Fruit fly (Drosophila melanogaster) whole organism, embryonic: ENCODE measurements around the gene CG1774.

Source experiments
- Atf-2 ChIP-seq: fragments of 200-800 bp; sonication (Bioruptor generic); optimal IDR thresholded peaks from 2 replicates; lab custom pipeline; 2016; ENCODE audit warnings: missing biosample characterization, missing genetic modification characterization
- CG10147 ChIP-seq: fragments of 200-800 bp; sonication (Bioruptor generic); optimal IDR thresholded peaks from 2 replicates; lab custom pipeline; 2019; ENCODE audit warnings: missing biosample characterization, mild to moderate bottlenecking, missing genetic modification characterization, moderate library complexity
- CG10274 ChIP-seq: fragments of 200-800 bp; sonication (Bioruptor generic); optimal IDR thresholded peaks from 3 replicates; lab custom pipeline; 2017; ENCODE audit warnings: missing biosample characterization, mild to moderate bottlenecking, missing genetic modification characterization
- CG10654 ChIP-seq: fragments of 200-800 bp; sonication (Bioruptor generic); optimal IDR thresholded peaks from 2 replicates; lab custom pipeline; 2016; ENCODE audit warnings: missing biosample characterization, missing genetic modification characterization
- CG11456 ChIP-seq: fragments of 200-800 bp; sonication (Bioruptor generic); IDR thresholded peaks from 3 replicates; pipeline ENCODE4 v1.3.6; 2022; ENCODE audit warnings: missing biosample characterization, missing genetic modification characterization
- CG13296 ChIP-seq: fragments of 200-800 bp; sonication (Bioruptor generic); optimal IDR thresholded peaks from 3 replicates; lab custom pipeline; 2018; ENCODE audit warnings: missing biosample characterization, mild to moderate bottlenecking, missing genetic modification characterization
- CG14014 ChIP-seq: fragments of 200-800 bp; sonication (Bioruptor generic); IDR thresholded peaks from 2 replicates; pipeline ENCODE4 v1.3.6; 2022; ENCODE audit warnings: missing biosample characterization, missing genetic modification characterization
- CG15011 ChIP-seq: fragments of 200-800 bp; sonication (Bioruptor generic); optimal IDR thresholded peaks from 3 replicates; lab custom pipeline; 2018; ENCODE audit warnings: missing biosample characterization, mild to moderate bottlenecking, missing genetic modification characterization
- CG1529 ChIP-seq: fragments of 200-800 bp; sonication (Bioruptor generic); optimal IDR thresholded peaks from 3 replicates; lab custom pipeline; 2018; ENCODE audit warnings: missing biosample characterization, missing genetic modification characterization
- CG16863 ChIP-seq: fragments of 200-800 bp; sonication (Bioruptor generic); optimal IDR thresholded peaks from 3 replicates; lab custom pipeline; 2016; ENCODE audit warnings: missing biosample characterization, missing genetic modification characterization
- CG18011 ChIP-seq: fragments of 200-800 bp; sonication (Bioruptor generic); optimal IDR thresholded peaks from 2 replicates; lab custom pipeline; 2017; ENCODE audit warnings: missing biosample characterization, missing genetic modification characterization, mild to moderate bottlenecking, moderate library complexity, missing genotype
- CG18764 ChIP-seq: fragments of 200-800 bp; sonication (Bioruptor generic); optimal IDR thresholded peaks from 3 replicates; lab custom pipeline; 2016; ENCODE audit warnings: missing biosample characterization, missing genetic modification characterization
- CG2116 ChIP-seq: fragments of 200-800 bp; sonication (Bioruptor generic); optimal IDR thresholded peaks from 3 replicates; lab custom pipeline; 2018; ENCODE audit warnings: missing biosample characterization, mild to moderate bottlenecking, missing genetic modification characterization
- CG2120 ChIP-seq: fragments of 200-800 bp; sonication (Bioruptor generic); optimal IDR thresholded peaks from 3 replicates; lab custom pipeline; 2016; ENCODE audit warnings: missing biosample characterization, missing genetic modification characterization
- CG2202 ChIP-seq: fragments of 200-800 bp; sonication (Bioruptor generic); optimal IDR thresholded peaks from 2 replicates; lab custom pipeline; 2018; ENCODE audit warnings: missing biosample characterization, mild to moderate bottlenecking, missing genetic modification characterization
- CG30020 ChIP-seq: fragments of 200-800 bp; optimal IDR thresholded peaks from 2 replicates; lab custom pipeline; 2019; ENCODE audit warnings: missing biosample characterization, mild to moderate bottlenecking, missing genetic modification characterization, moderate library complexity
- CG3065 ChIP-seq: fragments of 200-800 bp; sonication (Bioruptor generic); optimal IDR thresholded peaks from 2 replicates; lab custom pipeline; 2016; ENCODE audit warnings: missing biosample characterization, missing genetic modification characterization
- CG3163 ChIP-seq: fragments of 200-800 bp; sonication (Bioruptor generic); optimal IDR thresholded peaks from 3 replicates; lab custom pipeline; 2016; ENCODE audit warnings: missing biosample characterization, missing genetic modification characterization
- CG34376 ChIP-seq: fragments of 200-800 bp; sonication (Bioruptor generic); optimal IDR thresholded peaks from 2 replicates; lab custom pipeline; 2018; ENCODE audit warnings: missing biosample characterization, mild to moderate bottlenecking, missing genetic modification characterization
- CG6791 ChIP-seq: fragments of 200-800 bp; sonication (Bioruptor generic); IDR thresholded peaks from 3 replicates; pipeline ENCODE4 v1.3.6; 2022; ENCODE audit warnings: missing biosample characterization, missing genetic modification characterization; ENCODE audit not compliant: partially characterized antibody
- CG7839 ChIP-seq: fragments of 200-800 bp; sonication (Bioruptor generic); optimal IDR thresholded peaks from 3 replicates; lab custom pipeline; 2018; ENCODE audit warnings: missing biosample characterization, mild to moderate bottlenecking, missing genetic modification characterization, moderate library complexity
- CG8281 ChIP-seq: fragments of 200-800 bp; sonication (Bioruptor generic); optimal IDR thresholded peaks from 2 replicates; lab custom pipeline; 2018; ENCODE audit warnings: missing biosample characterization, mild to moderate bottlenecking, missing genetic modification characterization, moderate library complexity
- CG8478 ChIP-seq: fragments of >200 bp; optimal IDR thresholded peaks from 2 replicates; lab custom pipeline; 2018
- CTCF ChIP-seq: fragments of 200-800 bp; sonication (Bioruptor generic); optimal IDR thresholded peaks from 2 replicates; lab custom pipeline; 2017; ENCODE audit warnings: missing biosample characterization, mild to moderate bottlenecking, missing genetic modification characterization, moderate library complexity
- D19A ChIP-seq: fragments of 200-800 bp; optimal IDR thresholded peaks from 3 replicates; lab custom pipeline; 2019; ENCODE audit warnings: missing biosample characterization, mild to moderate bottlenecking, missing genetic modification characterization, moderate library complexity
- Dbx ChIP-seq: fragments of 200-800 bp; sonication (Bioruptor generic); IDR thresholded peaks from 3 replicates; pipeline ENCODE4 v1.3.6; 2022; ENCODE audit warnings: missing biosample characterization, missing genetic modification characterization
- Max ChIP-seq: fragments of 200-800 bp; sonication (Bioruptor generic); optimal IDR thresholded peaks from 2 replicates; lab custom pipeline; 2016; ENCODE audit warnings: missing biosample characterization, mild to moderate bottlenecking, missing genetic modification characterization
- Myb ChIP-seq: fragments of 200-800 bp; sonication (Bioruptor generic); optimal IDR thresholded peaks from 2 replicates; lab custom pipeline; 2016; ENCODE audit warnings: missing biosample characterization, missing genetic modification characterization
- Nf-YC ChIP-seq: fragments of 200-800 bp; optimal IDR thresholded peaks from 3 replicates; lab custom pipeline; 2019; ENCODE audit warnings: missing biosample characterization, mild to moderate bottlenecking, missing genetic modification characterization, moderate library complexity
- Optix ChIP-seq: fragments of 200-800 bp; sonication (Bioruptor generic); IDR thresholded peaks from 3 replicates; pipeline ENCODE4 v1.3.6; 2022; ENCODE audit warnings: missing biosample characterization, missing genetic modification characterization
- Poxn ChIP-seq: fragments of 200-800 bp; sonication (Bioruptor generic); IDR thresholded peaks from 2 replicates; pipeline ENCODE4 v1.3.6; 2022; ENCODE audit warnings: missing biosample characterization, missing genetic modification characterization
- Sox102F ChIP-seq: fragments of 200-800 bp; sonication (Bioruptor generic); optimal IDR thresholded peaks from 2 replicates; lab custom pipeline; 2018; ENCODE audit warnings: missing biosample characterization, mild to moderate bottlenecking, missing genetic modification characterization, moderate library complexity
- Taf1 ChIP-seq: fragments of 200-800 bp; sonication (Bioruptor generic); IDR thresholded peaks from 2 replicates; pipeline ENCODE4 v1.3.6; 2022; ENCODE audit warnings: missing biosample characterization, missing genetic modification characterization
- al ChIP-seq: fragments of 200-800 bp; sonication (Bioruptor generic); IDR thresholded peaks from 2 replicates; pipeline ENCODE4 v1.3.6; 2022; ENCODE audit warnings: missing biosample characterization, missing genetic modification characterization
- ap ChIP-seq: fragments of 200-800 bp; sonication (Bioruptor generic); IDR thresholded peaks from 2 replicates; pipeline ENCODE4 v1.3.6; 2022; ENCODE audit warnings: missing biosample characterization, missing genetic modification characterization
- bowl ChIP-seq: fragments of 200-800 bp; sonication (Bioruptor generic); IDR thresholded peaks from 2 replicates; pipeline ENCODE4 v1.3.6; 2022; ENCODE audit warnings: missing biosample characterization, missing genetic modification characterization
- br ChIP-seq: fragments of >200 bp; optimal IDR thresholded peaks from 2 replicates; lab custom pipeline; 2017
- btn ChIP-seq: fragments of 200-800 bp; sonication (Bioruptor generic); optimal IDR thresholded peaks from 2 replicates; lab custom pipeline; 2016; ENCODE audit warnings: missing biosample characterization, missing genetic modification characterization
- disco-r ChIP-seq: fragments of 200-800 bp; sonication (Bioruptor generic); optimal IDR thresholded peaks from 2 replicates; lab custom pipeline; 2016; ENCODE audit warnings: missing biosample characterization, missing genetic modification characterization
- dmrt11E ChIP-seq: fragments of 200-800 bp; sonication (Bioruptor generic); optimal IDR thresholded peaks from 3 replicates; lab custom pipeline; 2018; ENCODE audit warnings: missing biosample characterization, mild to moderate bottlenecking, missing genetic modification characterization, moderate library complexity
- esg ChIP-seq: fragments of 200-800 bp; sonication (Bioruptor generic); conservative IDR thresholded peaks from 2 replicates; pipeline ENCODE4 v1.3.6; 2022; ENCODE audit warnings: missing biosample characterization, missing genetic modification characterization
- eve ChIP-seq, 2 experiments: fragments of >200 bp; optimal IDR thresholded peaks; 2 replicates each; lab custom pipeline; 2017; ENCODE audit warnings: missing biosample characterization in 2 of 2, missing genetic modification characterization in 2 of 2
- gro ChIP-seq: fragments of 200-800 bp; sonication (Bioruptor generic); optimal IDR thresholded peaks from 2 replicates; lab custom pipeline; 2016; ENCODE audit warnings: missing biosample characterization, missing genetic modification characterization
- nau ChIP-seq: fragments of 200-800 bp; sonication (Bioruptor generic); optimal IDR thresholded peaks from 3 replicates; lab custom pipeline; 2017; ENCODE audit warnings: missing biosample characterization, mild to moderate bottlenecking, missing genetic modification characterization, missing genetic modification reagents
- odd ChIP-seq: fragments of 200-800 bp; sonication (Bioruptor generic); optimal IDR thresholded peaks from 2 replicates; lab custom pipeline; 2017; ENCODE audit warnings: missing biosample characterization, mild to moderate bottlenecking, missing genetic modification characterization
- onecut ChIP-seq: fragments of 200-800 bp; sonication (Bioruptor generic); IDR thresholded peaks from 2 replicates; pipeline ENCODE4 v1.3.6; 2022; ENCODE audit warnings: missing biosample characterization, missing genetic modification characterization
- pb ChIP-seq: fragments of 200-800 bp; sonication (Bioruptor generic); optimal IDR thresholded peaks from 3 replicates; lab custom pipeline; 2016; ENCODE audit warnings: missing biosample characterization, missing genetic modification characterization
- sens-2 ChIP-seq: fragments of 200-800 bp; sonication (Bioruptor generic); IDR thresholded peaks from 2 replicates; pipeline ENCODE4 v1.3.6; 2022; ENCODE audit warnings: missing biosample characterization, missing genetic modification characterization
- sisA ChIP-seq: fragments of 200-800 bp; sonication (Bioruptor generic); IDR thresholded peaks from 2 replicates; pipeline ENCODE4 v1.3.6; 2022; ENCODE audit warnings: missing biosample characterization, missing genetic modification characterization
- sqz ChIP-seq: fragments of 200-800 bp; sonication (Bioruptor generic); optimal IDR thresholded peaks from 3 replicates; lab custom pipeline; 2018; ENCODE audit warnings: missing biosample characterization, mild to moderate bottlenecking, missing genetic modification characterization
- ssp ChIP-seq: fragments of 200-800 bp; sonication (Bioruptor generic); IDR thresholded peaks from 2 replicates; pipeline ENCODE4 v1.3.6; 2022; ENCODE audit warnings: missing biosample characterization, missing genetic modification characterization
- tgo ChIP-seq: fragments of 200-800 bp; sonication (Bioruptor generic); IDR thresholded peaks from 3 replicates; pipeline ENCODE4 v1.3.6; 2022; ENCODE audit warnings: missing biosample characterization, missing genetic modification characterization
- zf30C ChIP-seq: fragments of 200-800 bp; sonication (Bioruptor generic); optimal IDR thresholded peaks from 3 replicates; lab custom pipeline; 2018; ENCODE audit warnings: missing biosample characterization, mild to moderate bottlenecking, missing genetic modification characterization

Gene CG1774

dm6 chr3R:31588374-31588773 lies 4.2 kb upstream of the CG1774 start, which contains the start of gene CG1635:
TSS of gene CG1635 (plus strand) at chr3R:31588673.
- TF ChIP-seq tgo (GFP tag; lab: Robert Waterston, UW) (peak; percentile 99), Taf1 (peak; percentile 99), Dbx (GFP tag; lab: Robert Waterston, UW) (peak; percentile 99), sisA (GFP tag; lab: Robert Waterston, UW) (peak; percentile 97), CG8281 (tag; lab: Kevin White, UChicago) (peak; percentile 95), Poxn (GFP tag; lab: Robert Waterston, UW) (peak; percentile 97), esg (GFP tag; lab: Robert Waterston, UW) (peak; percentile 99), D19A (peak; percentile 98), CG3163 (GFP tag; lab: Kevin White, UChicago) (peak; percentile 89), Nf-YC (peak; percentile 94), al (GFP tag; lab: Robert Waterston, UW) (peak; percentile 99), zf30C (peak; percentile 61), Max (peak; percentile 99), CG13296 (GFP tag; lab: Kevin White, UChicago) (peak; percentile 100), CG15011 (peak; percentile 99), bowl (GFP tag; lab: Robert Waterston, UW) (peak; percentile 99), dmrt11E (peak; percentile 99), CG1529 (GFP tag; lab: Kevin White, UChicago) (peak; percentile 99), CG10274 (GFP tag; lab: Kevin White, UChicago) (peak; percentile 94), eve (GFP tag; optimal IDR thresholded peaks at IDR 0.05; lab: Kevin White, UChicago) (no peak), CG2120 (GFP tag; lab: Kevin White, UChicago) (peak; percentile 100), Optix (GFP tag; lab: Robert Waterston, UW) (peak; percentile 96), CG34376 (GFP tag; lab: Kevin White, UChicago) (peak; percentile 100), Sox102F (GFP tag; lab: Kevin White, UChicago) (peak; percentile 100), CG2116 (GFP tag; lab: Kevin White, UChicago) (peak; percentile 91), ssp (GFP tag; lab: Robert Waterston, UW) (peak; percentile 93), CG14014 (GFP tag; lab: Robert Waterston, UW) (peak; percentile 100), CG30020 (tag; lab: Kevin White, UChicago) (peak; percentile 92), CG18764 (GFP tag; lab: Kevin White, UChicago) (peak; percentile 97), btn (GFP tag; lab: Kevin White, UChicago) (peak; percentile 95), CG10147 (GFP tag; lab: Kevin White, UChicago) (peak; percentile 100), br (no peak), CG6791 (GFP tag; lab: Robert Waterston, UW) (peak; percentile 66; the same call in 2 of the 3 replicates), odd (GFP tag; lab: Kevin White, UChicago) (peak; percentile 100), CG8478 (lab: Kevin White, UChicago) (no peak), ap (GFP tag; lab: Robert Waterston, UW) (peak; percentile 99), CG10654 (GFP tag; lab: Kevin White, UChicago) (peak; percentile 98), Atf-2 (GFP tag; lab: Kevin White, UChicago) (peak; percentile 97), CG16863 (GFP tag; lab: Kevin White, UChicago) (peak; percentile 98), CG7839 (tag; lab: Kevin White, UChicago) (peak; percentile 99), sens-2 (GFP tag; lab: Robert Waterston, UW) (peak; percentile 99), Myb (GFP tag; lab: Kevin White, UChicago) (peak; percentile 90), CG18011 (peak; percentile 93), pb (GFP tag; lab: Kevin White, UChicago) (peak; percentile 97), CTCF (peak; percentile 79), nau (GFP tag; lab: Kevin White, UChicago) (no peak), sqz (GFP tag; lab: Kevin White, UChicago) (peak; percentile 99), CG2202 (tag; lab: Kevin White, UChicago) (peak; percentile 99), disco-r (GFP tag; lab: Kevin White, UChicago) (peak; percentile 96), CG3065 (GFP tag; lab: Kevin White, UChicago) (peak; percentile 95), gro (GFP tag; lab: Kevin White, UChicago) (peak; percentile 99), CG11456 (GFP tag; lab: Robert Waterston, UW) (peak; percentile 99), onecut (GFP tag; lab: Robert Waterston, UW) (peak; percentile 97)
